Worm (Caenorhabditis elegans): ENCODE measurements around the gene F25B3.4.

F25B3.4 gene

DNA sequence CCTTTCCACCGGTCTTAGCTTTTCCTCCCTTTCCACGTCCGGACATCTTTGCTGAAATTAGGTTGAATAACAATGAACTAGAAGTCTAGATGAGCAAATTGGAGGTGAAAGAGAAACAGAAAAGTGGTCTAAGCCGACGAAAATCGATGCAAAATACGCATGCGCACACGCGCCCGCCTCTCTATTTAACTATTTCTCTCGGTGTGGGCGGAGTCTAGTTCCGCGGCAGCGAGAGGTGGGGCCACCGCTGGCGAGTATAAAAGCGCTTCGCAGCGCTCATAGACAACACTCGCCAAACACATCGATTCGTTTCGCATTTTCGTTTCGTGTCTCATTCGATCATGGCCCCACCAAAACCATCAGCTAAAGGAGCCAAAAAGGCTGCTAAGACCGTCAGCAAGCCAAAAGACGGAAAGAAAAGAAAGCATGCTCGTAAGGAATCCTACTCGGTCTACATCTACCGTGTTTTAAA lies 23.3 kb downstream of the F25B3.4 start, which contains the start of the genes his-35 and his-41 (continued):
- no peak for TF ChIP-seq madf-8 (GFP tag; conservative IDR thresholded peaks at IDR 0.05)
- TF ChIP-seq ets-4 (GFP tag; optimal IDR thresholded peaks at IDR 0.05), result no peak
- peak; percentile 66 for TF ChIP-seq K12H6.12 (tag; optimal IDR thresholded peaks at IDR 0.05)
- peak; percentile 63 for TF ChIP-seq lin-40 (tag; optimal IDR thresholded peaks at IDR 0.05)
- TF ChIP-seq sea-2 (GFP tag; IDR thresholded peaks at IDR 0.05), result no peak
- TF ChIP-seq rpc-1 (optimal IDR thresholded peaks at IDR 0.05), result no peak
- no peak for TF ChIP-seq rpc-1 (tag; optimal IDR thresholded peaks at IDR 0.05)
- TF ChIP-seq lsl-1 (GFP tag; optimal IDR thresholded peaks at IDR 0.05), result no peak
- TF ChIP-seq Y79H2A.3 (GFP tag; conservative IDR thresholded peaks at IDR 0.05), result no peak
- TF ChIP-seq snpc-4 (GFP tag; optimal IDR thresholded peaks at IDR 0.05), result no peak
- no peak for TF ChIP-seq snpc-4 (tag; optimal IDR thresholded peaks at IDR 0.05)
- TF ChIP-seq F37B4.10 (GFP tag; IDR thresholded peaks at IDR 0.05), result no peak

DNA sequence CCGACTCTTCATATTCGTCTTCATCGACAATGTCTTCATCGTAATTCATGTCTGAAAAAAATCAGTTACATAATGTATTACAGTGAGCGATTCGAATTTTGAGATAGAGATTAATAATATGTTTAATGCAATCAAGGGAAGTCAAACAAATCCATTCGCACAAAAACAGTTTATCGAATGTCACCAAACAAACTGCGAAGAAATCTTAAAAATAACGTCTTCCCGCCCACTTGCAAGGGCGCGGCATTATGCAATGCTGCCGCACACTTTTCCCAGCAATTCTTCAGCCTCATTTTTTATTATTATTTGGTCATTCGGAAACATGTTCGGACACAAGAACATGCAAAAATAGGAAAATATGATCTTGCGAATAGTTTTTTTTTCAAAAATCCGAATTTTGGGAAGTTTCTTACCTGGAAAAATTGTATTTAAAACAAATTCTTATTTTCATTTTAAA lies 24.4 kb downstream of the F25B3.4 start, which contains the start of gene mdf-1:
Gene mdf-1, minus strand, starts transcription at position 51 of the 457 bp plus-strand sequence.
- TF ChIP-seq unc-130 (GFP tag; optimal IDR thresholded peaks at IDR 0.05) (no peak), madf-3 (GFP tag; IDR thresholded peaks at IDR 0.05) (peak; percentile 69; the same call in 1 of the 2 replicates), ceh-40 (GFP tag; IDR thresholded peaks at IDR 0.05) (no peak), dox-1 (GFP tag; IDR thresholded peaks at IDR 0.05) (peak; percentile 49; the same call in 1 of the 2 replicates), F57C9.4 (tag; optimal IDR thresholded peaks at IDR 0.05) (no peak), F37B4.10 (GFP tag; IDR thresholded peaks at IDR 0.05) (no peak), efl-1 (GFP tag; optimal IDR thresholded peaks at IDR 0.05) (peak; percentile 59), ceh-91 (GFP tag; IDR thresholded peaks at IDR 0.05) (no peak), madf-10 (tag; optimal IDR thresholded peaks at IDR 0.05) (peak; percentile 26), dpl-1 (GFP tag; optimal IDR thresholded peaks at IDR 0.05) (peak; percentile 55), tbp1 (GFP tag; optimal IDR thresholded peaks at IDR 0.05) (peak; percentile 53), mes-4 (tag; optimal IDR thresholded peaks at IDR 0.05) (no peak), athp-1 (tag; optimal IDR thresholded peaks at IDR 0.05) (no peak), cebp-1 (GFP tag; IDR thresholded peaks at IDR 0.05) (no peak), cebp-1 (tag; optimal IDR thresholded peaks at IDR 0.05) (peak; percentile 65), ztf-25 (GFP tag; IDR thresholded peaks at IDR 0.05) (no peak), lin-35 (GFP tag; optimal IDR thresholded peaks at IDR 0.05) (peak in 1 of 3 experiments; percentile 69), ceh-79 (tag; optimal IDR thresholded peaks at IDR 0.05) (no peak), B0035.1 (tag; optimal IDR thresholded peaks at IDR 0.05) (peak; percentile 10), ztf-3 (GFP tag; optimal IDR thresholded peaks at IDR 0.05) (no peak), somi-1 (GFP tag; optimal IDR thresholded peaks at IDR 0.05) (no peak), rcor-1 (GFP tag; IDR thresholded peaks at IDR 0.05) (0 out of 2 replicates have a peak, but pooled peaks have one; percentile 45), nhr-80 (tag; optimal IDR thresholded peaks at IDR 0.05) (peak; percentile 56), ZK185.1 (tag; optimal IDR thresholded peaks at IDR 0.05; ENCODE audit: poor library complexity, severe bottlenecking) (peak; percentile 58), ekl-4 (GFP tag; IDR thresholded peaks at IDR 0.05) (no peak), chd-7 (tag; optimal IDR thresholded peaks at IDR 0.05) (peak; percentile 21), ceh-100 (GFP tag; IDR thresholded peaks at IDR 0.05) (0 out of 2 replicates have a peak, but pooled peaks have one; percentile 17), K11D2.4 (GFP tag; IDR thresholded peaks at IDR 0.05) (no peak), nfya-1 (tag; optimal IDR thresholded peaks at IDR 0.05; ENCODE audit: borderline replicate concordance, insufficient read depth) (no peak), snpc-4 (GFP tag; optimal IDR thresholded peaks at IDR 0.05) (no peak), snpc-4 (tag; optimal IDR thresholded peaks at IDR 0.05) (peak; percentile 1 to 75 (median 26)), lin-40 (tag; optimal IDR thresholded peaks at IDR 0.05) (peak; percentile 23), hmg-20 (GFP tag; IDR thresholded peaks at IDR 0.05) (0 out of 2 replicates have a peak, but pooled peaks have one; percentile 4), lin-54 (GFP tag; optimal IDR thresholded peaks at IDR 0.05) (peak; percentile 74), pha-4 (tag; optimal IDR thresholded peaks at IDR 0.05) (no peak), ceh-27 (GFP tag; optimal IDR thresholded peaks at IDR 0.05) (peak; percentile 60), C06A6.2 (GFP tag; conservative IDR thresholded peaks at IDR 0.05) (peak; percentile 63), D2030.7 (GFP tag; IDR thresholded peaks at IDR 0.05) (peak; percentile 17; the same call in 1 of the 2 replicates), akir-1 (GFP tag; optimal IDR thresholded peaks at IDR 0.05) (no peak), gei-17 (GFP tag; optimal IDR thresholded peaks at IDR 0.05) (no peak)

Measured in whole organism, young adult.